Fruit fly (Drosophila melanogaster): ENCODE results near the gene Gyc32E.

Gyc32E gene

dm6 chr2L:11175393-11176258, 26.7 kb upstream of the Gyc32E start:
- TF ChIP-seq psq (optimal IDR thresholded peaks at IDR 0.05) (no peak), Dll (optimal IDR thresholded peaks at IDR 0.05) (no peak), EcR (GFP tag; optimal IDR thresholded peaks at IDR 0.05) (no peak), usp (GFP tag; optimal IDR thresholded peaks at IDR 0.05) (no peak), CG8478 (optimal IDR thresholded peaks at IDR 0.05) (no peak), pan (optimal IDR thresholded peaks at IDR 0.05) (no peak)

DNA sequence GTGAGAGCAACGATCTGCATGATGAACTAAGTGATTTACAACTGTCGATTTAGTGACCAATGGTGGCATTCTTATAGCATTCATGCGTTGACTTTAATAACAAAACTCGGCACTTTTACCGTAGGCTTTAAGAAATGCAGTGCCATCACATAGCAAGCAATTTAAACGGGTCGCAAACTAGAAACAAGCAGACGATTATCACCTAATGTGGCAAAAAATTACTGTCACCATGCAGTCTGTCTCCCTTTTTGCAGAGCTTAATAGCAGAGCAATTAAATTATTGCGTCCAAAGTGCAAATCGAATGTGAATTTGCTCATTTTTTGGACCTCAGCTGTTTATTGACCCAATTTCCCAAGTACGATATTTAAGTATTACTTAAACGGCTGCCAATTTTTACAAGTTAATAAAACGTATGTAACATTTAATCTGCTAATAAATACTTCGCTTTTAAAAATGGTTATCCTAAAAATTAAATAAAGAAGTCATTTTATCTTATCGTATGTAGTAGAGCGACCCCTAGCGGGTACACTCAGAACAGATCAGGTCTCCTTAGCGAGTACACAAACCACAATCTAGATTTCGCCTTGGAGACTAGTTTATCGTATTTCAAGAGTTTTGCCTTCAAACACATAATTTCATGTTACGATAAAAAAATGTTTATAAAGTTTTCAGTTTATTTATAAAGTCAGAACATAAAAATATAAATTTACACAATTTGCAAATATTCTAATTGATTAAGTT, 22.9 kb upstream of the Gyc32E start, which contains the start of gene Vm32E:
Vm32E (minus strand) TSS at position 51 of the 742 bp plus-strand sequence.
- TF ChIP-seq EcR (GFP tag; optimal IDR thresholded peaks at IDR 0.05): no peak
- TF ChIP-seq pan (optimal IDR thresholded peaks at IDR 0.05): no peak
- no peak for TF ChIP-seq CG8478 (optimal IDR thresholded peaks at IDR 0.05)
- TF ChIP-seq psq (optimal IDR thresholded peaks at IDR 0.05): no peak
- no peak for TF ChIP-seq usp (GFP tag; optimal IDR thresholded peaks at IDR 0.05)
- no peak for TF ChIP-seq Dll (optimal IDR thresholded peaks at IDR 0.05)

- no peak for TF ChIP-seq CG8478 (optimal IDR thresholded peaks at IDR 0.05)
- no peak for TF ChIP-seq psq (optimal IDR thresholded peaks at IDR 0.05)
- no peak for TF ChIP-seq usp (GFP tag; optimal IDR thresholded peaks at IDR 0.05)
- TF ChIP-seq pan (optimal IDR thresholded peaks at IDR 0.05): no peak
- TF ChIP-seq Dll (optimal IDR thresholded peaks at IDR 0.05): no peak
- TF ChIP-seq EcR (GFP tag; optimal IDR thresholded peaks at IDR 0.05): no peak
Observed at dm6 chr2L:11170549-11170948, 21.6 kb upstream of the Gyc32E start.

- TF ChIP-seq usp (GFP tag; optimal IDR thresholded peaks at IDR 0.05) (no peak), Dll (optimal IDR thresholded peaks at IDR 0.05) (no peak), CG8478 (optimal IDR thresholded peaks at IDR 0.05) (no peak), EcR (GFP tag; optimal IDR thresholded peaks at IDR 0.05) (no peak), psq (optimal IDR thresholded peaks at IDR 0.05) (no peak), pan (optimal IDR thresholded peaks at IDR 0.05) (no peak)
Observed at dm6 chr2L:11169904-11170303, 21.0 kb upstream of the Gyc32E start.

DNA sequence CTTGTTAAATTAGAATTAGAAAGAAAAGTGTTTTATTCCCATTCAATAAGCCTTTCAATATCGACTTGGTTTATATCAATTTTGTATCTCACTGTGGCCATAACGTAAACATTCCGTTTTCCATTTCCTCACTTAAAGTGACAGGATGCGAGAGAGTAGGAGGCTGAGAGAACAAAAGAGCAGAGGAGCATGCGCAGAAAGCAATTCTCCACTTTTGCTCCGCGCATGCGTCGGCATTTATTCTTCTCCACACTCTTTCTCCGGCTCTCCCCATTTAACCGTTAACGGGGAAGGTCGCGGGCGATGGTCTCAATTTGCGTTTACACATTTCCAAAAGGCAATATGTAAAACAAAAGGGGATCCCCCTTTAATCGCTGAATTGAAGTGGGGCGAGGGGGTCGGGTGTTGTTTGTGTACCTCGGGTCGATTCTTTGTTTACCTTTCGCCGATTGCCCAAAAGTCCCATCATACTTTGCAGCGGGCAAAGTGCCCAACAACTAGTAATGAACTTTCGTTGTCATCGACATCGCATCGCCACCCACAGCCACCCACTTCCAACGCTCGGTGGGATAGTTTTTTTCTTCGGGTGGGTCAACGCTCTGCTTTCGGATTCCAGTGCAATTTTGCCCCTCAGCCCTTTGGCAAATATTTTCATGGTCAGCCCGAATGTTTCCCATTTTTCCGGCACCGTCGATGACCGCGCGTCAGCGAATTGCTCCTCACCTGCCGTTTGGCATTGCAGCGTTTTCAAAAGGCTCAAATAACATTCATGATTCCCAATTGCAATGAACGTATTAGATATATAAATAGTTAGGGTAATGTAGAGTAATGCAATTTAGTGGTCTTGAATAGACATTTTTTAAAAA, 20.0 kb upstream of the Gyc32E start:
- TF ChIP-seq usp (GFP tag; optimal IDR thresholded peaks at IDR 0.05) (no peak), EcR (GFP tag; optimal IDR thresholded peaks at IDR 0.05) (peak in 1 of 2 experiments; percentile 62)

DNA sequence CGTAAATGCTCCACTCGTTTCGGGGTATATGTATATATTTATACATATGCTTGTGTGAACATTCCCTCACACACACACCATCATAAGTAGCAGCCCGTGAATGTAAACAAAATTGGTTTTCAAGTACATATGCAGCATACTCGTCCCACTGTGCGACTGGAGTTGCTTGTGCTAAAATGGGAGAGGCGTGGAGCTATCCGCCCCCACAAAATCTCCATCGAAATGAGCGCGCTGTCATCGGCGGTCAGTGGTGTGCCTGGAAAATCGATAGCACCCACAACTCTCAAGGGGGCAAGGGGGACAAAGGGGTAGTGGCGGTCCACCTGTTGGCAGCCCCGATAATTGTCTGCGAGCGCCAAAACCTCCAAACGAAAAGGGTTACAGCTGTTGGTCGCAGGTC, 19.1 kb upstream of the Gyc32E start:
- TF ChIP-seq pan (optimal IDR thresholded peaks at IDR 0.05) (no peak), CG8478 (optimal IDR thresholded peaks at IDR 0.05) (no peak), Dll (optimal IDR thresholded peaks at IDR 0.05) (no peak), psq (optimal IDR thresholded peaks at IDR 0.05) (no peak), usp (GFP tag; optimal IDR thresholded peaks at IDR 0.05) (no peak), EcR (GFP tag; optimal IDR thresholded peaks at IDR 0.05) (no peak)

dm6 chr2L:11155166-11155958, 6.5 kb upstream of the Gyc32E start, which contains the start of gene CG6287:
CG6287 (minus strand) TSS chr2L:11155721.
- TF ChIP-seq Dll (optimal IDR thresholded peaks at IDR 0.05): peak; percentile 97
- no peak for TF ChIP-seq CG8478 (optimal IDR thresholded peaks at IDR 0.05)
- TF ChIP-seq usp (GFP tag; optimal IDR thresholded peaks at IDR 0.05): no peak
- TF ChIP-seq pan (optimal IDR thresholded peaks at IDR 0.05): peak; percentile 46
- TF ChIP-seq psq (optimal IDR thresholded peaks at IDR 0.05): no peak
- TF ChIP-seq EcR (GFP tag; optimal IDR thresholded peaks at IDR 0.05): peak; percentile 89 to 96

- TF ChIP-seq Dll (optimal IDR thresholded peaks at IDR 0.05) (no peak), CG8478 (optimal IDR thresholded peaks at IDR 0.05) (no peak), usp (GFP tag; optimal IDR thresholded peaks at IDR 0.05) (no peak), pan (optimal IDR thresholded peaks at IDR 0.05) (no peak), psq (optimal IDR thresholded peaks at IDR 0.05) (no peak), EcR (GFP tag; optimal IDR thresholded peaks at IDR 0.05) (no peak)
Observed at dm6 chr2L:11145317-11145716, 3.6 kb downstream of the Gyc32E start, which contains the start of gene CG31867. CG31867 (minus strand) TSS chr2L:11145417.

- TF ChIP-seq EcR (GFP tag; optimal IDR thresholded peaks at IDR 0.05): no peak
- TF ChIP-seq psq (optimal IDR thresholded peaks at IDR 0.05): no peak
- TF ChIP-seq Dll (optimal IDR thresholded peaks at IDR 0.05): no peak
- TF ChIP-seq CG8478 (optimal IDR thresholded peaks at IDR 0.05): no peak
- TF ChIP-seq usp (GFP tag; optimal IDR thresholded peaks at IDR 0.05): no peak
- no peak for TF ChIP-seq pan (optimal IDR thresholded peaks at IDR 0.05)
Observed at dm6 chr2L:11136093-11136492, 12.8 kb downstream of the Gyc32E start, which contains the start of gene hgo. hgo (plus strand) TSS chr2L:11136393.

DNA sequence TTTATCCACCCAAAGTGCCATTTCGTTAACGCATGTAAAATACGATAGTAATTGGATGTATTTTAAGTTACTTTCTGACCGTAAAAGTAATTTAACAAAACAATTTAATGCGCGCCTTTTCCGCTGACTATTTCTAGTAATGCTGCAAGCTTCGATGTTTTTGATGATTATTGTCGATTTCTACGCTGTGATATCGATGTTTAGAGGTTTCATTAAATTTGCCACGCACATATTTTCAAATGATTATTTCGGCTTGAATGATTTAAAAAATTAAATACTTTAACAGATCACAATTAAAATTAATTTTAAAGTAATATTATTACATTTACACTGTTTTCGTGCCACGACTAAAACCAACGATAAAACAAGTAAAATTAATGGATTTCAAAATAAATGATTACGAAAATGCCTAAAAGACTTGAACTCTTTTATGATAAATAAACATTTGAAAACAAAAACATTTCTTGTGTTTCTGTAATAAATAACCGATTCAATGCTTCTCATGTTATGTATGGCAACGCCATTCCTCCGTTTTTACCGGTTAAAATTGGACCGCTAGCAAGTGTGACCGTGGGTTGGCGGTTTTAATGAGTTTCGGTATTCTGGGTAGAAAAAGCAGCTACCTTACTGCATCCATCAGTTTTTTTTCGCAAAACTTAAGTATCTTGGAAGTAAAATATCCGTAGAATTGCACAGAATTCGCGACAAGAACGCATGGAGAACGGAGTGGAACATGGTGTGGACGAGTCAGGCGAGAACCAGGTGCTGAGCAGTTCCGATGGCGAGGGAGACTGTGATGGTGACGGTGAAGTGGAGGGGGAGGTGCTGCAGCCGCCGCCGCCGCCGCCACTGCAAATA, 18.5 kb downstream of the Gyc32E start, which contains the start of the genes RfC38 and CG4751:
RfC38 (minus strand) TSS at position 495 of the 858 bp plus-strand sequence.
CG4751 (plus strand) TSS at position 587 of the 858 bp plus-strand sequence.
- TF ChIP-seq pan (optimal IDR thresholded peaks at IDR 0.05) (no peak), CG8478 (optimal IDR thresholded peaks at IDR 0.05) (no peak), Dll (optimal IDR thresholded peaks at IDR 0.05) (no peak), psq (optimal IDR thresholded peaks at IDR 0.05) (no peak), usp (GFP tag; optimal IDR thresholded peaks at IDR 0.05) (no peak), EcR (GFP tag; optimal IDR thresholded peaks at IDR 0.05) (no peak)
